Fruit fly (Drosophila melanogaster): Measurements from ENCODE around the gene CG8478.

- TF ChIP-seq p53 (GFP tag; optimal IDR thresholded peaks at IDR 0.05) (no peak), h (optimal IDR thresholded peaks at IDR 0.05) (no peak), Lpt (GFP tag; optimal IDR thresholded peaks at IDR 0.05) (no peak), CG6654 (GFP tag; optimal IDR thresholded peaks at IDR 0.05) (no peak), NK7.1 (GFP tag; optimal IDR thresholded peaks at IDR 0.05) (no peak)
Observed at dm6 chr3R:9747875-9747899, 15.8 kb upstream of the CG8478 start, which contains the start of gene PpD3.

Measured in whole organism, embryonic.